Fruit fly (Drosophila melanogaster) whole organism: ENCODE data around the gene CG4658.

Experiments used
- CG8478 ChIP-seq: fragments of >200 bp; optimal IDR thresholded peaks from 2 replicates; lab custom pipeline; 2018; ENCODE audit warnings: inconsistent platforms
- Dll ChIP-seq: fragments of >200 bp; optimal IDR thresholded peaks from 2 replicates; lab custom pipeline; 2017
- EcR ChIP-seq, 2 experiments: fragments of >200 bp; optimal IDR thresholded peaks; 2 replicates each; lab custom pipeline; 2017; ENCODE audit warnings: missing biosample characterization in 2 of 2, missing genetic modification characterization in 2 of 2, missing genetic modification reagents in 2 of 2
- pan ChIP-seq: fragments of >200 bp; optimal IDR thresholded peaks from 2 replicates; lab custom pipeline; 2017
- psq ChIP-seq: fragments of >200 bp; optimal IDR thresholded peaks from 2 replicates; lab custom pipeline; 2017
- usp ChIP-seq: fragments of >200 bp; optimal IDR thresholded peaks from 2 replicates; lab custom pipeline; 2017; ENCODE audit warnings: missing biosample characterization, missing genetic modification characterization, mixed read lengths

Gene CG4658

DNA sequence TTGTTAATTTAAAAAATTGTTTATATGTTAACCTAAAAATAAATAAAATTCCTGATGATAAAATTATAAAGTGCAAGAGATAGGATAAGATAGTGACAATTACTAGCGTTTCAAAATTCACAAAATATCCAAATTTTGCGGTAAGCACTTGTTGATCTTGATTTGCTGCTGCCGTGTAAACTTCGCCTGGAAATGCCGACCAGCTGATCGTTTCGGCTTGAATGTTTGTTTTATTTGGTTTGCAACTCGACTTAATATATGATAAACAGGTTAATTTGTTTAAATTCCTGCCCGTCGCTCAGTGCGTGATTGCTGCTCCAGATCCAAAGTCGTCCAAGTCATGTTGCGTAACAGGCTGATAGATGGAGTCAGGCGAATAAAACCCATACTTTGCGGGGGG lies 35.5 kb upstream of the CG4658 start, which contains the start of gene CG4592:
CG4592 (plus strand) TSS at position 233 of the 400 bp plus-strand sequence.
- TF ChIP-seq CG8478 (lab: Kevin White, UChicago) (no peak), Dll (lab: Kevin White, UChicago) (no peak), EcR (GFP tag; optimal IDR thresholded peaks at IDR 0.05; lab: Kevin White, UChicago) (no peak), usp (GFP tag; lab: Kevin White, UChicago) (no peak), pan (lab: Kevin White, UChicago) (no peak), psq (lab: Kevin White, UChicago) (no peak)

DNA sequence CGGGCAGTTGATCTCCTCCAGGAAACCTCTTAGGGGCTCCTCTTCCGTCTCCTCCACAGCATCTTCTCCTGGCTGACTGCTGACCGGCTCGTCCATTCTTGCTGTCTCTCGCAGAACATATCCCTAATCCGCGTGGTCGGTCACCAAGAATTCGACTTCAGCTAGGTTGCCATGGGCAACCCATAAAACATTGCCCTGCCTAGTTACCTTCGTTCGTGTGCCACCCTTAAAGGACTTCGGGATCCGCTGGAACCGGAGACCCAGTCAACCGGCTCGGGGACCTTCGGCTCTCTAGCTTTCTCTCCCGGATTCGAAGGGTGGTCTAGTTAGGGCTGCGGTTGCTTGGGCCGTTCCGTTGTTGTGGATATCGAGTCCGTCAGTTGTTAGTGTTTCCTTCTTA lies 32.2 kb upstream of the CG4658 start, which contains the start of the genes TbCMF46 and CG42366:
TbCMF46 (minus strand) TSS at position 101 of the 400 bp plus-strand sequence.
CG42366 (plus strand) TSS at position 397 of the 400 bp plus-strand sequence.
- no peak for TF ChIP-seq CG8478 (lab: Kevin White, UChicago)
- TF ChIP-seq pan (lab: Kevin White, UChicago): no peak
- TF ChIP-seq psq (lab: Kevin White, UChicago): no peak
- no peak for TF ChIP-seq usp (GFP tag; lab: Kevin White, UChicago)
- no peak for TF ChIP-seq EcR (GFP tag; optimal IDR thresholded peaks at IDR 0.05; lab: Kevin White, UChicago)
- no peak for TF ChIP-seq Dll (lab: Kevin White, UChicago)

DNA sequence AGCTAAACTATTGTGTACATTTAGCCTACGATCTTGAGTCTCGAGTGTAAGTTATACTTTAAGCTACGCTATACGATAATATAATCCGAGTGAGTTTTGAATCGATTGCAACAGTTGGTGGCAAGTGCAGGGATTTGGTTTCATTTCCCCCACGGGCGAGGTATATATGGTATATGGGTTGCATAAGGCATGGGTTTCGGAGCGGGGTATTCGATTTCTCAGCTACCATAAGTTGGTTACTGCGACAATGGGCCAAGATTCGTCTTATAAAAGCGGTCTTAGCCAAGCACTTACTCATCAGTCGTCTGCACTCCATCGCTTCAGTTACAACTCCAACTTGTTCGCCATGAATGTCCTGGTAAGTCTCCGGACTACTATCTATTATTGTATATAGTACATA lies 26.7 kb upstream of the CG4658 start, which contains the start of gene CG42367:
CG42367 (plus strand) TSS at position 301 of the 400 bp plus-strand sequence.
- TF ChIP-seq pan (lab: Kevin White, UChicago): no peak
- TF ChIP-seq usp (GFP tag; lab: Kevin White, UChicago): no peak

DNA sequence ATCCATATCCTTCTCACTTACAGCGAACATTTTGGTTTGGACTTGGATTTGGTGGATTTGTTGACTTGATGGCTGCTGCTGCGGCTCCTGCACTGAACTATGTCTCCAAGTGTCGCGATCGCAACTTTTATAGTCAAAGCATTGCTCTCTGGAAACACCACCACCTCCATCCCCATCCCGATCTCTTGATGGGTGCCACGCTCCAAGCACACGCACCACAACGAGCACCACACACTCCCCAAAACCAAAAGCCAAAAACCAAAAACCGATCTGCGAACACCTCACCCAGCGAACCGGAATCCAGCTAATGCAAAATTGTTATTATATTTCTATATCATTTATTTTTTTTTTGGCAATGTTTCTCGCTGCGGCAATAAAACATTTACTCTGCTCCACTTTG lies 23.9 kb upstream of the CG4658 start, which contains the start of gene Cpr30F:
Cpr30F (minus strand) TSS at position 101 of the 400 bp plus-strand sequence.
- TF ChIP-seq EcR (GFP tag; optimal IDR thresholded peaks at IDR 0.05; lab: Kevin White, UChicago): no peak
- no peak for TF ChIP-seq CG8478 (lab: Kevin White, UChicago)
- TF ChIP-seq pan (lab: Kevin White, UChicago): no peak
- TF ChIP-seq usp (GFP tag; lab: Kevin White, UChicago): no peak
- no peak for TF ChIP-seq Dll (lab: Kevin White, UChicago)
- no peak for TF ChIP-seq psq (lab: Kevin White, UChicago)

DNA sequence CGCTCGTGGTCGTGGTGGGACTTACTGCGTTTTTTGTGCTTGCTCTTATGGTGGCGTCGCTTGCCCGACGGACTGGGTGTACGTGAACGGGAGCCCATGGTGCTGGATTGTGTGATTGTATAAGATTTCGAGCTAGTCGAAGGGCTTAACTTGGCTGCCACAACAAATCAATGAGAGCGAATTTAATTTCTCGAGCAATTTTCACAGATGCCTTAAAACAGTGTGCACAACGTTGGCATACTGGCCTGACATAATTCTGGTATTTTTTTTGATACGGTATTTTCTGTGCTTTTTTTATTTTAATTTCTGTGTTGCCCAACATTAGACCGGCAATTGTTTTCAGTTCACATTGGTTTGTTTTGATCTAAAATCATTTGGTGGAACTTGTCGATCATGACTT lies 19.0 kb upstream of the CG4658 start, which contains the start of gene Arglu1:
Arglu1 (minus strand) TSS at position 227 of the 400 bp plus-strand sequence.
- TF ChIP-seq Dll (lab: Kevin White, UChicago) (no peak), CG8478 (lab: Kevin White, UChicago) (no peak), pan (lab: Kevin White, UChicago) (no peak), usp (GFP tag; lab: Kevin White, UChicago) (no peak), EcR (GFP tag; optimal IDR thresholded peaks at IDR 0.05; lab: Kevin White, UChicago) (no peak), psq (lab: Kevin White, UChicago) (no peak)

DNA sequence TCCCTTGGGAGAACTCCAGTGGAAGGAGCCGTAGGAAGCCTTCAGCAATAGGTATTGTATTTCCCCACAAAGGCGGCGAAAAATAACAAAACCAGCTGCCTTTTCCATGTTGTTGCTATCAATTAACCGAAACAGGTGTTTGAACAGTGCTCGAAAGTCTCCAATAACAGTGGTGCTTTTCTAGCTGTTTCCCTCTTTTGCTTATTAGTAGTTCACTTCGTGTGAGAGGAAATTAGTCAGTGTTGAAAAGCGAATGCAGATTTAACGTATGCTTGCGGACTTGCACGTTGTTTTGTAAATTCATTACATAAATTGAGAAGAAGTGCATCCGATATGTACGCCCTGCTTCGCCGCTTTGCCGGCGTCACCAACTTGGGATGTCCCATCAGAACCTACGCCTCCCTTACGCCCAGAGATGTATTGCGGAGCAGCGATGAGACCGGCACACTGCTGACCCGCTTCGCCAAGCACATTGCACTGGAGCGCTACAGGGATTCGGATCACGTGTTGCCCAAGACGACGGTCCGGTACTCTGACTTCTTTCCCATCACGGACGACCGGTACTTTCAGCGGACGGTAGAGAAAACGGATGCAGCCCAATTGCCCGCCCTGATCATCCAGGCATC lies 18.2 kb upstream of the CG4658 start, which contains the start of the genes Datp and CG4619:
Datp (minus strand) TSS at position 160 of the 626 bp plus-strand sequence.
CG4619 (plus strand) TSS at position 233 of the 626 bp plus-strand sequence.
- TF ChIP-seq pan (lab: Kevin White, UChicago) (no peak), usp (GFP tag; lab: Kevin White, UChicago) (no peak), EcR (GFP tag; optimal IDR thresholded peaks at IDR 0.05; lab: Kevin White, UChicago) (no peak), Dll (lab: Kevin White, UChicago) (no peak), CG8478 (lab: Kevin White, UChicago) (no peak), psq (lab: Kevin White, UChicago) (no peak)

DNA sequence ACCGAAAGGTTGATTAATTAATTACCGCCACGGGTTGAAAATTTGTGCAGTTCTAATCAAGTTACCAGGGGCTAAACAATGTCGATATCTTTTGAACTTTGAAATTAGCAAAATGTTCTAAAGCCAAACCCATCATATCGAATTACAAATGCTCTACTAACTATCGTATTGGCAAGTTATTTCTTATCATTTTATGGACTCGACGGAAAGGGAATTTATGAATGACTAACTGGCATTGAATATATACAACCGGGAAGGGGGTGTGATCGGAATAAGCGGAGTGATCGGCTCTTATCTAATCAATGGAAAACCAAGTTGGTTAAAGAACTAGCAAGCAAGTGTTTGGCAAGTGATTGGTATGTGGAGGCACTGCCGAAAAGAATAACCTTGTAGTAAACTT lies 13.4 kb upstream of the CG4658 start:
- TF ChIP-seq psq (lab: Kevin White, UChicago) (no peak), Dll (lab: Kevin White, UChicago) (no peak), CG8478 (lab: Kevin White, UChicago) (no peak), pan (lab: Kevin White, UChicago) (no peak), usp (GFP tag; lab: Kevin White, UChicago) (no peak), EcR (GFP tag; optimal IDR thresholded peaks at IDR 0.05; lab: Kevin White, UChicago) (no peak)

DNA sequence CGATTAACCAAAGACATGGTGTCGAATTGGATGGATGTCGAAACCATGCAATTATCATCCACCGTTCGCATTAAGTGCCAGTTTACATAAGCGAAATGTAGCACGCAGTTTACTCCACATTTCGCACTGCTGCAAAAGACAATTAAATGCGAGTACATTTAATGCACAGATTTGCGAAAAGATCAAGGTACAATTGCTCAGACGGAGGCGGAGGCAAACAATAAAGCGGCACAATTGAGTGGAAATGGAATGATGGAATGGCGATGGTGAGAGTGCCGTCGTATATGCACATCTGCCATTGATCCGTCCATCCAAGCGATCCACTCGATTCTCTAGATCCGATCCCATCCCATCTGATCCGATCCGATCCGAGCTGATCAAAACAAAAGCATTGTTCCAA lies 11.8 kb upstream of the CG4658 start:
- TF ChIP-seq psq (lab: Kevin White, UChicago) (no peak), pan (lab: Kevin White, UChicago) (no peak), CG8478 (lab: Kevin White, UChicago) (no peak), EcR (GFP tag; optimal IDR thresholded peaks at IDR 0.05; lab: Kevin White, UChicago) (no peak), usp (GFP tag; lab: Kevin White, UChicago) (no peak), Dll (lab: Kevin White, UChicago) (no peak)

DNA sequence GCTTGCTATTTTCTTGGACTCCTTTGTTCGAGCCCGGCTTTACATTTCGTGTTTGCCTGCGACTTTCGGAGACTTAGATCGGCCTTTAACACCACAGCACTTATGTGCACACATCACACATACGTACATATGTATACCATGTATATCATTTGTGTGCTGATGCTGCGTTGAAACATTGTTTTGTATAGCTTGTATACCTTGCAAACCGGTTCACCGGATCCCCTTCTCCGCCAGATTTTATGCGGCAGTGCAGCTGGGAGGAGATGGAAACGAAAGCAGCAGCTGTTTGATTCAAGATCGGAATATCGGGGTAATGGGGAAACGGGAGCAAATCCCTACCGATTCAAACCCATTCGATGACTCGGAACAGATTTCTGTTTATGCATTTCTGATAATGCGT lies 10.9 kb upstream of the CG4658 start:
- TF ChIP-seq psq (lab: Kevin White, UChicago): no peak
- TF ChIP-seq CG8478 (lab: Kevin White, UChicago): no peak
- no peak for TF ChIP-seq EcR (GFP tag; optimal IDR thresholded peaks at IDR 0.05; lab: Kevin White, UChicago)
- TF ChIP-seq usp (GFP tag; lab: Kevin White, UChicago): no peak
- TF ChIP-seq Dll (lab: Kevin White, UChicago): no peak

DNA sequence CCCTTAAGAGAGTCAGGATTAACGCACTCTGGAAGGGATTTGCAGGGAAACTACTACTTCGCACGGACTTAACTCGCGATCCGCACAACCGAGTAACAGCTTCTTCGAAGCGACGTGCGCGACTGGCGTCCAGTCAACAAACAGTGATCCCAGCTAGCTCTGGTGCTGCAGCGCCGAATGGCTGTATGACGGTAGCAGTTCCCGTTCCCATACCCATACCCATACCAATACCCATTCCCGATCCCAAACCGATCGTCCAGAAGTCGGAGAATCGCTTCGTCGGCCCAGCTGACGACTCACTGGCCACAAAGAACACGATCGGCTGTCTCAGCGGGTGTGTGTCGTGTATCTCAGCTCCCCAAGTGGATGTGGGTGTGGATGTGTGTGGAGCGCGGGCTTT lies 9.7 kb upstream of the CG4658 start, which contains the start of gene CG5853:
CG5853 (minus strand) TSS at position 384 of the 400 bp plus-strand sequence.
- TF ChIP-seq psq (lab: Kevin White, UChicago): no peak
- no peak for TF ChIP-seq EcR (GFP tag; optimal IDR thresholded peaks at IDR 0.05; lab: Kevin White, UChicago)
- TF ChIP-seq Dll (lab: Kevin White, UChicago): no peak
- no peak for TF ChIP-seq pan (lab: Kevin White, UChicago)
- TF ChIP-seq usp (GFP tag; lab: Kevin White, UChicago): no peak
- no peak for TF ChIP-seq CG8478 (lab: Kevin White, UChicago)
